Worm (Caenorhabditis elegans): ENCODE measurements around the gene F28B12.6.

- no peak for TF ChIP-seq pha-4 (tag; optimal IDR thresholded peaks at IDR 0.05)
- no peak for TF ChIP-seq ceh-79 (tag; optimal IDR thresholded peaks at IDR 0.05)
These were observed 22.4 kb upstream of the F28B12.6 start, which contains the start of gene ptp-2 for ce11 chrII:5918149-5918697.

Data from whole organism, young adult.